Fruit fly (Drosophila melanogaster) whole organism, embryonic: ENCODE measurements around the gene CG43291.
A peak's percentile ranks its signal among the peaks of the same experiment; 100 is the strongest.

ENCODE experiments used
- Abd-B ChIP-seq: fragments of 200-800 bp; sonication (Bioruptor generic); optimal IDR thresholded peaks from 2 replicates; lab custom pipeline; 2018; ENCODE audit warnings: missing biosample characterization, mild to moderate bottlenecking, missing genetic modification characterization, moderate library complexity
- CG10462 ChIP-seq: fragments of 200-800 bp; sonication (Bioruptor generic); optimal IDR thresholded peaks from 2 replicates; lab custom pipeline; 2016; ENCODE audit warnings: missing biosample characterization, missing genetic modification characterization
- CG10565 ChIP-seq: fragments of 200-800 bp; sonication (Bioruptor generic); optimal IDR thresholded peaks from 3 replicates; lab custom pipeline; 2016; ENCODE audit warnings: missing biosample characterization, mild to moderate bottlenecking, missing genetic modification characterization
- CG10654 ChIP-seq: fragments of 200-800 bp; sonication (Bioruptor generic); optimal IDR thresholded peaks from 2 replicates; lab custom pipeline; 2016; ENCODE audit warnings: missing biosample characterization, missing genetic modification characterization
- CG11093 ChIP-seq: fragments of 200-800 bp; sonication (Bioruptor generic); IDR thresholded peaks from 3 replicates; pipeline ENCODE4 v1.3.6; 2022; ENCODE audit warnings: missing biosample characterization, missing genetic modification characterization
- CG12942 ChIP-seq: fragments of 200-800 bp; sonication (Bioruptor generic); optimal IDR thresholded peaks from 3 replicates; lab custom pipeline; 2016; ENCODE audit warnings: missing biosample characterization, missing genetic modification characterization
- CG14710 ChIP-seq: fragments of 200-800 bp; sonication (Bioruptor generic); optimal IDR thresholded peaks from 3 replicates; lab custom pipeline; 2019; ENCODE audit warnings: missing biosample characterization, mild to moderate bottlenecking, missing genetic modification characterization, moderate library complexity
- CG15696 ChIP-seq: fragments of 200-800 bp; sonication (Bioruptor generic); optimal IDR thresholded peaks from 2 replicates; lab custom pipeline; 2019; ENCODE audit warnings: missing biosample characterization, mild to moderate bottlenecking, missing genetic modification characterization, moderate library complexity
- CG17802 ChIP-seq: fragments of 200-800 bp; sonication (Bioruptor generic); optimal IDR thresholded peaks from 2 replicates; lab custom pipeline; 2018; ENCODE audit warnings: missing biosample characterization, mild to moderate bottlenecking, missing genetic modification characterization, moderate library complexity
- CG17912 ChIP-seq: fragments of 200-800 bp; sonication (Bioruptor generic); optimal IDR thresholded peaks from 2 replicates; lab custom pipeline; 2018; ENCODE audit warnings: missing biosample characterization, mild to moderate bottlenecking, missing genetic modification characterization
- CG1832 ChIP-seq: fragments of 200-800 bp; sonication (Bioruptor generic); optimal IDR thresholded peaks from 2 replicates; lab custom pipeline; 2017; ENCODE audit warnings: missing biosample characterization, mild to moderate bottlenecking, missing genetic modification characterization, inconsistent platforms
- CG31365 ChIP-seq: fragments of 200-800 bp; sonication (Bioruptor generic); optimal IDR thresholded peaks from 2 replicates; lab custom pipeline; 2018; ENCODE audit warnings: missing biosample characterization, mild to moderate bottlenecking, missing genetic modification characterization
- CG32772 ChIP-seq: fragments of 200-800 bp; sonication (Bioruptor generic); IDR thresholded peaks from 2 replicates; pipeline ENCODE4 v1.3.6; 2022; ENCODE audit warnings: missing biosample characterization, missing genetic modification characterization
- CG33213 ChIP-seq: fragments of 200-800 bp; sonication (Bioruptor generic); optimal IDR thresholded peaks from 3 replicates; lab custom pipeline; 2016; ENCODE audit warnings: missing biosample characterization, missing genetic modification characterization
- CG3995 ChIP-seq: fragments of 200-800 bp; sonication (Bioruptor generic); optimal IDR thresholded peaks from 3 replicates; lab custom pipeline; 2016; ENCODE audit warnings: missing biosample characterization, missing genetic modification characterization
- CG4282 ChIP-seq: fragments of 200-800 bp; sonication (Bioruptor generic); optimal IDR thresholded peaks from 2 replicates; lab custom pipeline; 2016; ENCODE audit warnings: missing biosample characterization, missing genetic modification characterization
- CG5245 ChIP-seq: fragments of 200-800 bp; sonication (Bioruptor generic); optimal IDR thresholded peaks from 3 replicates; lab custom pipeline; 2016; ENCODE audit warnings: missing biosample characterization, missing genetic modification characterization
- CG7786 ChIP-seq: fragments of 200-800 bp; sonication (Bioruptor generic); optimal IDR thresholded peaks from 2 replicates; lab custom pipeline; 2016; ENCODE audit warnings: missing biosample characterization, missing genetic modification characterization
- CG8089 ChIP-seq: fragments of 200-800 bp; sonication (Bioruptor generic); optimal IDR thresholded peaks from 3 replicates; lab custom pipeline; 2016; ENCODE audit warnings: missing biosample characterization, missing genetic modification characterization
- Doc2 ChIP-seq: fragments of 200-800 bp; sonication (Bioruptor generic); IDR thresholded peaks from 2 replicates; pipeline ENCODE4 v1.3.6; 2022; ENCODE audit warnings: missing biosample characterization, missing genetic modification characterization
- Drgx ChIP-seq: fragments of 200-800 bp; sonication (Bioruptor generic); IDR thresholded peaks from 2 replicates; pipeline ENCODE4 v1.3.6; 2022; ENCODE audit warnings: missing biosample characterization, missing genetic modification characterization
- Fer1 ChIP-seq: fragments of 200-800 bp; sonication (Bioruptor generic); optimal IDR thresholded peaks from 2 replicates; lab custom pipeline; 2017; ENCODE audit warnings: missing biosample characterization, mild to moderate bottlenecking, missing genetic modification characterization
- Fer3 ChIP-seq: fragments of 200-800 bp; sonication (Bioruptor generic); optimal IDR thresholded peaks from 2 replicates; lab custom pipeline; 2018; ENCODE audit warnings: missing biosample characterization, mild to moderate bottlenecking, missing genetic modification characterization, moderate library complexity
- HLH4C ChIP-seq: fragments of 200-800 bp; sonication (Bioruptor generic); IDR thresholded peaks from 3 replicates; pipeline ENCODE4 v1.3.6; 2022; ENCODE audit warnings: missing biosample characterization, missing genetic modification characterization; ENCODE audit not compliant: partially characterized antibody
- HLHmδ ChIP-seq: fragments of 200-800 bp; sonication (Bioruptor generic); optimal IDR thresholded peaks from 2 replicates; lab custom pipeline; 2018; ENCODE audit warnings: missing biosample characterization, mild to moderate bottlenecking, missing genetic modification characterization, moderate library complexity
- Hr51 ChIP-seq, 2 experiments: fragments of 200-800 bp; sonication (Bioruptor generic); optimal IDR thresholded peaks; 2 replicates in 1 of 2; 3 replicates in 1 of 2; lab custom pipeline; 2016 to 2018; ENCODE audit warnings: missing biosample characterization in 2 of 2, missing genetic modification characterization in 2 of 2, mild to moderate bottlenecking in 1 of 2, moderate library complexity in 1 of 2
- Max ChIP-seq: fragments of 200-800 bp; sonication (Bioruptor generic); optimal IDR thresholded peaks from 2 replicates; lab custom pipeline; 2016; ENCODE audit warnings: missing biosample characterization, mild to moderate bottlenecking, missing genetic modification characterization
- Ravus ChIP-seq: fragments of 200-800 bp; sonication (Bioruptor generic); IDR thresholded peaks from 2 replicates; pipeline ENCODE4 v1.3.6; 2022; ENCODE audit warnings: missing biosample characterization, missing genetic modification characterization
- Sin3A ChIP-seq: fragments of >200 bp; optimal IDR thresholded peaks from 2 replicates; lab custom pipeline; 2018
- Xrp1 ChIP-seq: fragments of 200-800 bp; sonication (Bioruptor generic); IDR thresholded peaks from 2 replicates; pipeline ENCODE4 v1.3.6; 2022; ENCODE audit warnings: missing biosample characterization, missing genetic modification characterization
- aop ChIP-seq: fragments of 200-800 bp; sonication (Bioruptor generic); IDR thresholded peaks from 2 replicates; pipeline ENCODE4 v1.3.6; 2022; ENCODE audit warnings: missing biosample characterization, missing genetic modification characterization
- br ChIP-seq: fragments of >200 bp; optimal IDR thresholded peaks from 2 replicates; lab custom pipeline; 2017
- caup ChIP-seq: fragments of 200-800 bp; sonication (Bioruptor generic); optimal IDR thresholded peaks from 3 replicates; lab custom pipeline; 2017; ENCODE audit warnings: missing biosample characterization, mild to moderate bottlenecking, missing genetic modification characterization, moderate library complexity; ENCODE audit not compliant: severe bottlenecking
- chinmo ChIP-seq: fragments of 200-800 bp; sonication (Bioruptor generic); IDR thresholded peaks from 4 replicates; pipeline ENCODE4 v1.3.6; 2022; ENCODE audit warnings: missing biosample characterization, missing genetic modification characterization; ENCODE audit not compliant: partially characterized antibody
- gcm ChIP-seq: fragments of 200-800 bp; sonication (Bioruptor generic); optimal IDR thresholded peaks from 2 replicates; lab custom pipeline; 2019; ENCODE audit warnings: missing biosample characterization, mild to moderate bottlenecking, missing genetic modification characterization, moderate library complexity
- ham ChIP-seq: fragments of 200-800 bp; sonication (Bioruptor generic); IDR thresholded peaks from 2 replicates; pipeline ENCODE4 v1.3.6; 2022; ENCODE audit warnings: missing biosample characterization, missing genetic modification characterization
- hb ChIP-seq: fragments of 200-800 bp; sonication (Bioruptor generic); IDR thresholded peaks from 3 replicates; pipeline ENCODE4 v1.3.6; 2022; ENCODE audit warnings: missing biosample characterization, missing genetic modification characterization; ENCODE audit not compliant: partially characterized antibody
- jigr1 ChIP-seq: fragments of 200-800 bp; sonication (Bioruptor generic); IDR thresholded peaks from 3 replicates; pipeline ENCODE4 v1.3.6; 2022; ENCODE audit warnings: missing biosample characterization, missing genetic modification characterization
- oc ChIP-seq: fragments of 200-800 bp; sonication (Bioruptor generic); optimal IDR thresholded peaks from 2 replicates; lab custom pipeline; 2018; ENCODE audit warnings: missing biosample characterization, mild to moderate bottlenecking, missing genetic modification characterization, moderate library complexity
- odd ChIP-seq: fragments of 200-800 bp; sonication (Bioruptor generic); optimal IDR thresholded peaks from 2 replicates; lab custom pipeline; 2017; ENCODE audit warnings: missing biosample characterization, mild to moderate bottlenecking, missing genetic modification characterization
- pum ChIP-seq: fragments of 200-800 bp; sonication (Bioruptor generic); optimal IDR thresholded peaks from 2 replicates; lab custom pipeline; 2016; ENCODE audit warnings: missing biosample characterization, missing genetic modification characterization
- sens-2 ChIP-seq: fragments of 200-800 bp; sonication (Bioruptor generic); IDR thresholded peaks from 2 replicates; pipeline ENCODE4 v1.3.6; 2022; ENCODE audit warnings: missing biosample characterization, missing genetic modification characterization
- shn ChIP-seq: fragments of 200-800 bp; sonication (Bioruptor generic); optimal IDR thresholded peaks from 3 replicates; lab custom pipeline; 2016; ENCODE audit warnings: missing biosample characterization, missing genetic modification characterization
- slou ChIP-seq: fragments of 200-800 bp; sonication (Bioruptor generic); optimal IDR thresholded peaks from 3 replicates; lab custom pipeline; 2016; ENCODE audit warnings: missing biosample characterization, missing genetic modification characterization
- ssp ChIP-seq: fragments of 200-800 bp; sonication (Bioruptor generic); IDR thresholded peaks from 2 replicates; pipeline ENCODE4 v1.3.6; 2022; ENCODE audit warnings: missing biosample characterization, missing genetic modification characterization
- toy ChIP-seq: fragments of 200-800 bp; sonication (Bioruptor generic); IDR thresholded peaks from 2 replicates; pipeline ENCODE4 v1.3.6; 2022; ENCODE audit warnings: missing biosample characterization, missing genetic modification characterization
- vvl ChIP-seq: fragments of 200-800 bp; sonication (Bioruptor generic); IDR thresholded peaks from 2 replicates; pipeline ENCODE4 v1.3.6; 2022; ENCODE audit warnings: missing biosample characterization, missing genetic modification characterization
- wdn ChIP-seq: fragments of 200-800 bp; sonication (Bioruptor generic); IDR thresholded peaks from 2 replicates; pipeline ENCODE4 v1.3.6; 2022; ENCODE audit warnings: missing biosample characterization, missing genetic modification characterization
- wor ChIP-seq: fragments of 200-800 bp; sonication (Bioruptor generic); IDR thresholded peaks from 2 replicates; pipeline ENCODE4 v1.3.6; 2022; ENCODE audit warnings: missing biosample characterization, missing genetic modification characterization
- zen2 ChIP-seq: fragments of 200-800 bp; sonication (Bioruptor generic); IDR thresholded peaks from 3 replicates; pipeline ENCODE4 v1.3.6; 2022; ENCODE audit warnings: missing biosample characterization, missing genetic modification characterization; ENCODE audit not compliant: partially characterized antibody
- zfh1 ChIP-seq: fragments of 200-800 bp; sonication (Bioruptor generic); IDR thresholded peaks from 3 replicates; pipeline ENCODE4 v1.3.6; 2022; ENCODE audit warnings: missing biosample characterization, missing genetic modification characterization

Gene CG43291

DNA sequence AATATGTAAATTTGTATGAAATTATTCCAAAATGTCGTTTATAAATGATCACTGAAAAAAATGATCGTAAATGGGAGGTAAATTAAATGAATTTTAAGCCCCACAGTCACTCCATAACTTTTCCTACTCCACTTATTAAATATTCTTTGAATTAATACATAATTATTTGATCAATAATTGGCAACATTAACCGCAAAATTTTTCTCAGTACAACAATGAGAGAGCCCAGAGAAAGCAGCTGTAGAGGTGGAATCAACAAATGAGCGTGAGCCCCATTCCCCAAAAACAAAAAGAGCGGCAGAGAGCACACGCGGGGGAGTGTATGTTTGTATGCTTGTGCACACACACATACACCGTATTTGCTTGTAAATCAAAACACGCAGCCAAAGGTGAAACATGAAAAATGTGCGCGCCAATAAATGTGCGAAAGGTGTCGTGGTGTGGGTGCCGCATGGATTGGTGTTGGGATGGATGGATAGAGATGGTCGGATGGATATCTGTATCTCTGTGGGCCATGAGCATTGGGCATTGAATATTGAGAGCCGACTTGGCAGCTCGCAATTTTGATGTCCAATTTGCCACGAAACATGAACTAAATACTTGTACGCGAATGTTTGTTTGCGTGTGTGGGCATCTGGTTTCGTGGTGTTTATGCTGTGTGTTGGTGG is 39.4 kb upstream of the CG43291 start (continued):
- TF ChIP-seq oc (tag; lab: Kevin White, UChicago) (peak; percentile 99), toy (no peak), Doc2 (no peak), pum (GFP tag; lab: Kevin White, UChicago) (peak; percentile 93), CG4282 (GFP tag; lab: Kevin White, UChicago) (peak; percentile 65), zen2 (no peak), Fer3 (tag; lab: Kevin White, UChicago) (peak; percentile 99), zfh1 (GFP tag; lab: Robert Waterston, UW) (no peak), Fer1 (GFP tag; lab: Kevin White, UChicago) (peak; percentile 98), CG11093 (peak; percentile 98), shn (GFP tag; lab: Kevin White, UChicago) (peak; percentile 87), CG7786 (peak; percentile 91), CG12942 (peak; percentile 98), odd (peak; percentile 97), slou (peak; percentile 95), Drgx (no peak), vvl (no peak), wdn (GFP tag; lab: Robert Waterston, UW) (no peak), ham (GFP tag; lab: Robert Waterston, UW) (no peak), Max (GFP tag; lab: Kevin White, UChicago) (peak; percentile 98), CG5245 (peak; percentile 98), CG10654 (GFP tag; lab: Kevin White, UChicago) (peak; percentile 98), wor (GFP tag; lab: Robert Waterston, UW) (no peak), HLHmδ (GFP tag; lab: Kevin White, UChicago) (no peak), caup (GFP tag; lab: Kevin White, UChicago) (peak; percentile 99), CG15696 (tag; lab: Kevin White, UChicago) (peak; percentile 87), gcm (peak; percentile 98), hb (no peak), aop (no peak), CG1832 (no peak), br (lab: Kevin White, UChicago) (no peak), CG3995 (peak; percentile 81), HLH4C (no peak), CG17912 (GFP tag; lab: Kevin White, UChicago) (peak; percentile 93), CG31365 (tag; lab: Kevin White, UChicago) (peak; percentile 90), CG33213 (GFP tag; lab: Kevin White, UChicago) (peak; percentile 90), ssp (no peak), chinmo (no peak), Abd-B (GFP tag; lab: Kevin White, UChicago) (peak; percentile 99), Xrp1 (no peak), CG10462 (peak; percentile 97), CG14710 (tag; lab: Kevin White, UChicago) (peak; percentile 97), Sin3A (lab: Kevin White, UChicago) (no peak), CG8089 (peak; percentile 89), CG32772 (GFP tag; lab: Robert Waterston, UW) (no peak), sens-2 (GFP tag; lab: Robert Waterston, UW) (no peak), jigr1 (GFP tag; lab: Robert Waterston, UW) (no peak), CG17802 (tag; lab: Kevin White, UChicago) (peak; percentile 90), Hr51 (GFP tag; optimal IDR thresholded peaks at IDR 0.05; lab: Kevin White, UChicago) (peak; percentile 95 to 99), CG10565 (GFP tag; lab: Kevin White, UChicago) (peak; percentile 90), Ravus (GFP tag; lab: Robert Waterston, UW) (no peak)
